Worm (Caenorhabditis elegans) whole organism, mixed stage, embryonic: ENCODE data around the gene ced-5.

Experiments used
- bed-3 ChIP-seq: fragments of 200-800 bp; sonication (Bioruptor generic); optimal IDR thresholded peaks from 3 replicates; lab custom pipeline; 2018; ENCODE audit warnings: mild to moderate bottlenecking, missing genetic modification characterization, moderate library complexity, missing compliant biosample characterization
- blmp-1 ChIP-seq: fragments of 150-350 bp; optimal IDR thresholded peaks from 2 replicates; lab custom pipeline; 2014; ENCODE audit warnings: missing biosample characterization, missing genetic modification characterization
- cnd-1 ChIP-seq: fragments of 200-800 bp; sonication (Bioruptor generic); optimal IDR thresholded peaks from 2 replicates; lab custom pipeline; 2018; ENCODE audit warnings: mild to moderate bottlenecking, missing genetic modification characterization, missing compliant biosample characterization
- ham-2 ChIP-seq: fragments of 200-800 bp; sonication (Bioruptor generic); optimal IDR thresholded peaks from 2 replicates; lab custom pipeline; 2018; ENCODE audit warnings: mild to moderate bottlenecking, missing genetic modification characterization, missing compliant biosample characterization
- lin-13 ChIP-seq: fragments of 150-350 bp; optimal IDR thresholded peaks from 2 replicates; lab custom pipeline; 2014; ENCODE audit warnings: missing biosample characterization, missing genetic modification characterization
- lin-32 ChIP-seq: fragments of 200-800 bp; sonication (Bioruptor generic); optimal IDR thresholded peaks from 2 replicates; lab custom pipeline; 2018; ENCODE audit warnings: mild to moderate bottlenecking, missing genetic modification characterization, missing compliant biosample characterization
- mep-1 ChIP-seq: fragments of 150-350 bp; optimal IDR thresholded peaks from 2 replicates; lab custom pipeline; 2017; ENCODE audit warnings: missing biosample characterization, missing genetic modification reagents, missing genetic modification characterization, inconsistent platforms
- mls-2 ChIP-seq: sonication (generic microtip); optimal IDR thresholded peaks from 2 replicates; lab custom pipeline; 2016; ENCODE audit warnings: mild to moderate bottlenecking, missing genetic modification characterization, moderate library complexity, missing compliant biosample characterization
- nhr-28 ChIP-seq: fragments of 150-350 bp; optimal IDR thresholded peaks from 2 replicates; lab custom pipeline; 2014; ENCODE audit warnings: missing biosample characterization, missing genetic modification characterization
- nhr-76 ChIP-seq: sonication (generic microtip); optimal IDR thresholded peaks from 2 replicates; lab custom pipeline; 2017; ENCODE audit warnings: missing biosample characterization, missing genetic modification characterization
- pha-4 ChIP-seq: fragments of 150-350 bp; optimal IDR thresholded peaks from 2 replicates; lab custom pipeline; 2018; ENCODE audit warnings: missing biosample characterization, missing genetic modification reagents, missing genetic modification characterization
- unc-39 ChIP-seq: fragments of 150-350 bp; optimal IDR thresholded peaks from 2 replicates; lab custom pipeline; 2014; ENCODE audit warnings: missing biosample characterization, missing genetic modification characterization
- unc-62 ChIP-seq: fragments of 150-350 bp; optimal IDR thresholded peaks from 2 replicates; lab custom pipeline; 2014; ENCODE audit warnings: missing biosample characterization, missing genetic modification reagents, missing genetic modification characterization
- ztf-11 ChIP-seq: fragments of 150-350 bp; optimal IDR thresholded peaks from 2 replicates; lab custom pipeline; 2014; ENCODE audit warnings: missing biosample characterization, missing genetic modification characterization

DNA sequence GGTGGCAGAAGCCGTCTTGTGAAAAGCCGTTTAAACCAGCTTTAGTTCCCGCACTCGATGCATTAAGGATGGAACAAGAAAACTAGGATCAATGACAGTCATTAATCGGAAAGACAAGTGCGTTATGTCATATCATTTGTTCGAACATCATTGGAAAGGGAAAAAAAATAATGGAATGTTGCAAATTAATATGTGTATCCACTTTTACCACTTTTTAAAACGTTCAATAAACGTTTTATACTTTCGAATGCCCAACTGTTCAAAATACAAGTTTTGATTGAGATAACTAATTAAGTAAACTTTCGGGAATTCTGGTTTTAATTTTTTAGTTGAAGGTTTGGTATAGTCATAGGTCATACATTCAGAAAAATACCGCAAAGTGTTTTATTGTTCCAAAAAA, 31.2 kb downstream of the ced-5 start, which contains the start of gene C02F4.4:
- TF ChIP-seq nhr-28 (no peak), lin-13 (tag; lab: Kevin White, UChicago) (no peak), unc-39 (tag; lab: Kevin White, UChicago) (no peak), blmp-1 (tag; lab: Kevin White, UChicago) (no peak), cnd-1 (tag; lab: Kevin White, UChicago) (no peak), nhr-76 (tag; lab: Kevin White, UChicago) (no peak), ztf-11 (tag; lab: Kevin White, UChicago) (no peak), bed-3 (GFP tag; lab: Kevin White, UChicago) (no peak), pha-4 (no peak), mep-1 (tag; lab: Kevin White, UChicago) (no peak), lin-32 (no peak), ham-2 (GFP tag; lab: Kevin White, UChicago) (no peak), unc-62 (GFP tag; lab: Kevin White, UChicago) (no peak), mls-2 (tag; lab: Kevin White, UChicago) (no peak)
